Worm (Caenorhabditis elegans) whole organism, late embryonic: Measurements from ENCODE around the gene pcca-1.
A peak's percentile ranks its signal among the peaks of the same experiment; 100 is the strongest.

Source experiments
- C08G9.2 ChIP-seq: sonication (generic microtip); optimal IDR thresholded peaks from 2 replicates; lab custom pipeline; 2016; ENCODE audit warnings: mild to moderate bottlenecking, missing genetic modification characterization, moderate library complexity, missing compliant biosample characterization
- C38D4.7 ChIP-seq: fragments of 200-800 bp; sonication (Bioruptor generic); optimal IDR thresholded peaks from 2 replicates; lab custom pipeline; 2018; ENCODE audit warnings: mild to moderate bottlenecking, missing genetic modification characterization, moderate library complexity, missing compliant biosample characterization
- K09A11.1 ChIP-seq: sonication (generic microtip); optimal IDR thresholded peaks from 2 replicates; lab custom pipeline; 2017; ENCODE audit warnings: antibody characterized with exemption, mild to moderate bottlenecking, missing genetic modification characterization, missing compliant biosample characterization; ENCODE audit not compliant: insufficient read depth
- T23F11.4 ChIP-seq: fragments of 200-800 bp; sonication (Bioruptor generic); optimal IDR thresholded peaks from 2 replicates; lab custom pipeline; 2018; ENCODE audit warnings: mild to moderate bottlenecking, missing genetic modification characterization, missing compliant biosample characterization
- Y22D7AL.16 ChIP-seq: sonication (generic microtip); optimal IDR thresholded peaks from 2 replicates; lab custom pipeline; 2016; ENCODE audit warnings: missing genetic modification characterization, missing compliant biosample characterization
- ahr-1 ChIP-seq: sonication (generic microtip); optimal IDR thresholded peaks from 2 replicates; lab custom pipeline; 2016; ENCODE audit warnings: missing genetic modification characterization, missing compliant biosample characterization
- ama-1 ChIP-seq: fragments of 150-350 bp; optimal IDR thresholded peaks from 2 replicates; lab custom pipeline; 2014
- ceh-14 ChIP-seq: sonication (generic microtip); optimal IDR thresholded peaks from 2 replicates; lab custom pipeline; 2016; ENCODE audit warnings: missing genotype, missing genetic modification characterization, missing compliant biosample characterization
- ceh-18 ChIP-seq: sonication (generic microtip); optimal IDR thresholded peaks from 2 replicates; lab custom pipeline; 2016; ENCODE audit warnings: missing genetic modification characterization, missing compliant biosample characterization
- ceh-19 ChIP-seq: fragments of 200-800 bp; sonication (Bioruptor generic); optimal IDR thresholded peaks from 2 replicates; lab custom pipeline; 2018; ENCODE audit warnings: mild to moderate bottlenecking, missing genetic modification characterization, missing compliant biosample characterization
- ceh-2 ChIP-seq: sonication (generic microtip); optimal IDR thresholded peaks from 2 replicates; lab custom pipeline; 2016; ENCODE audit warnings: missing genotype, missing genetic modification characterization, missing compliant biosample characterization
- ceh-22 ChIP-seq: sonication (generic microtip); optimal IDR thresholded peaks from 2 replicates; lab custom pipeline; 2017; ENCODE audit warnings: missing biosample characterization, missing genetic modification characterization
- ceh-24 ChIP-seq: sonication (generic microtip); optimal IDR thresholded peaks from 2 replicates; lab custom pipeline; 2016; ENCODE audit warnings: mild to moderate bottlenecking, missing genetic modification characterization, missing compliant biosample characterization
- ceh-30 ChIP-seq: fragments of 150-350 bp; optimal IDR thresholded peaks from 2 replicates; lab custom pipeline; 2014; ENCODE audit warnings: missing biosample characterization, missing genetic modification characterization
- ceh-31 ChIP-seq: sonication (generic microtip); optimal IDR thresholded peaks from 2 replicates; lab custom pipeline; 2016; ENCODE audit warnings: missing genetic modification characterization, missing compliant biosample characterization
- ceh-34 ChIP-seq: sonication (generic microtip); optimal IDR thresholded peaks from 2 replicates; lab custom pipeline; 2016; ENCODE audit warnings: mild to moderate bottlenecking, missing genetic modification characterization, missing compliant biosample characterization
- ceh-45 ChIP-seq: fragments of 200-800 bp; sonication (Bioruptor generic); IDR thresholded peaks from 2 replicates; pipeline ENCODE4 v1.3.6; 2022; ENCODE audit warnings: missing genetic modification reagents, missing genetic modification characterization, missing compliant biosample characterization
- ceh-6 ChIP-seq: fragments of 200-800 bp; sonication (Bioruptor generic); optimal IDR thresholded peaks from 2 replicates; lab custom pipeline; 2018; ENCODE audit warnings: mild to moderate bottlenecking, missing genetic modification characterization, missing compliant biosample characterization
- che-1 ChIP-seq: sonication (generic microtip); optimal IDR thresholded peaks from 2 replicates; lab custom pipeline; 2016; ENCODE audit warnings: mild to moderate bottlenecking, missing genetic modification characterization, missing compliant biosample characterization
- dve-1 ChIP-seq: sonication (generic microtip); optimal IDR thresholded peaks from 2 replicates; lab custom pipeline; 2017; ENCODE audit warnings: antibody characterized with exemption, mild to moderate bottlenecking, missing genetic modification characterization, missing compliant biosample characterization
- elt-2 ChIP-seq: sonication (generic microtip); optimal IDR thresholded peaks from 2 replicates; lab custom pipeline; 2016; ENCODE audit warnings: missing genetic modification reagents, missing genetic modification characterization, missing compliant biosample characterization
- elt-4 ChIP-seq: sonication (generic microtip); optimal IDR thresholded peaks from 2 replicates; lab custom pipeline; 2016; ENCODE audit warnings: missing genetic modification characterization, missing compliant biosample characterization
- ets-4 ChIP-seq: sonication (generic microtip); optimal IDR thresholded peaks from 2 replicates; lab custom pipeline; 2016; ENCODE audit warnings: missing genetic modification characterization, missing compliant biosample characterization
- eyg-1 ChIP-seq: sonication (generic microtip); optimal IDR thresholded peaks from 2 replicates; lab custom pipeline; 2016; ENCODE audit warnings: missing genotype, missing genetic modification characterization, missing compliant biosample characterization
- fkh-10 ChIP-seq: fragments of 150-350 bp; optimal IDR thresholded peaks from 2 replicates; lab custom pipeline; 2014; ENCODE audit warnings: missing biosample characterization, missing genetic modification reagents, missing genetic modification characterization
- gmeb-2 ChIP-seq: sonication (generic microtip); optimal IDR thresholded peaks from 2 replicates; lab custom pipeline; 2016; ENCODE audit warnings: missing genetic modification characterization, inconsistent platforms, missing compliant biosample characterization
- hlh-13 ChIP-seq: fragments of 200-800 bp; sonication (Bioruptor generic); optimal IDR thresholded peaks from 2 replicates; lab custom pipeline; 2018; ENCODE audit warnings: mild to moderate bottlenecking, missing genetic modification characterization, missing compliant biosample characterization
- hlh-15 ChIP-seq: sonication (generic microtip); optimal IDR thresholded peaks from 2 replicates; lab custom pipeline; 2016; ENCODE audit warnings: missing genetic modification characterization, missing compliant biosample characterization
- hlh-6 ChIP-seq: sonication (generic microtip); optimal IDR thresholded peaks from 2 replicates; lab custom pipeline; 2016; ENCODE audit warnings: missing genotype, missing genetic modification characterization, missing compliant biosample characterization
- hlh-8 ChIP-seq: sonication (generic microtip); optimal IDR thresholded peaks from 2 replicates; lab custom pipeline; 2016; ENCODE audit warnings: missing genotype, missing genetic modification characterization, missing compliant biosample characterization
- mec-3 ChIP-seq: sonication (generic microtip); optimal IDR thresholded peaks from 2 replicates; lab custom pipeline; 2016; ENCODE audit warnings: borderline replicate concordance, missing genetic modification characterization, missing compliant biosample characterization
- nfya-1 ChIP-seq: sonication (generic microtip); optimal IDR thresholded peaks from 2 replicates; lab custom pipeline; 2017; ENCODE audit warnings: missing genetic modification characterization, mild to moderate bottlenecking, missing compliant biosample characterization, antibody characterized with exemption, moderate library complexity
- nhr-11 ChIP-seq: fragments of 150-350 bp; optimal IDR thresholded peaks from 2 replicates; lab custom pipeline; 2014; ENCODE audit warnings: missing biosample characterization, missing genetic modification characterization
- nhr-232 ChIP-seq: sonication (generic microtip); optimal IDR thresholded peaks from 2 replicates; lab custom pipeline; 2016; ENCODE audit warnings: missing genetic modification characterization, missing compliant biosample characterization
- odd-2 ChIP-seq: sonication (generic microtip); optimal IDR thresholded peaks from 2 replicates; lab custom pipeline; 2017; ENCODE audit warnings: antibody characterized with exemption, mild to moderate bottlenecking, missing genetic modification characterization, missing compliant biosample characterization
- pat-9 ChIP-seq: fragments of 200-800 bp; sonication (Bioruptor generic); optimal IDR thresholded peaks from 2 replicates; lab custom pipeline; 2018; ENCODE audit warnings: mild to moderate bottlenecking, missing genetic modification characterization, moderate library complexity, missing compliant biosample characterization
- pax-1 ChIP-seq: fragments of 150-350 bp; optimal IDR thresholded peaks from 2 replicates; lab custom pipeline; 2014; ENCODE audit warnings: missing biosample characterization, missing genetic modification characterization
- pha-2 ChIP-seq: sonication (generic microtip); optimal IDR thresholded peaks from 2 replicates; lab custom pipeline; 2017; ENCODE audit warnings: mild to moderate bottlenecking, missing genetic modification characterization, missing compliant biosample characterization
- pha-4 ChIP-seq: fragments of 150-350 bp; optimal IDR thresholded peaks from 2 replicates; lab custom pipeline; 2018; ENCODE audit warnings: missing biosample characterization, missing genetic modification reagents, missing genetic modification characterization
- pqm-1 ChIP-seq: sonication (generic microtip); optimal IDR thresholded peaks from 2 replicates; lab custom pipeline; 2016; ENCODE audit warnings: missing genetic modification characterization, missing compliant biosample characterization
- pros-1 ChIP-seq: fragments of 150-350 bp; optimal IDR thresholded peaks from 2 replicates; lab custom pipeline; 2014; ENCODE audit warnings: missing biosample characterization, missing genetic modification reagents, missing genetic modification characterization
- ref-2 ChIP-seq: sonication (generic microtip); optimal IDR thresholded peaks from 2 replicates; lab custom pipeline; 2016; ENCODE audit warnings: missing genetic modification characterization, missing compliant biosample characterization
- rnt-1 ChIP-seq: sonication (generic microtip); optimal IDR thresholded peaks from 2 replicates; lab custom pipeline; 2016; ENCODE audit warnings: missing genetic modification characterization, missing compliant biosample characterization
- sdc-2 ChIP-seq: sonication (generic microtip); optimal IDR thresholded peaks from 2 replicates; lab custom pipeline; 2016; ENCODE audit warnings: missing genotype, missing genetic modification characterization, missing compliant biosample characterization
- sox-4 ChIP-seq: sonication (generic microtip); optimal IDR thresholded peaks from 2 replicates; lab custom pipeline; 2017; ENCODE audit warnings: mild to moderate bottlenecking, missing genetic modification characterization, inconsistent platforms, missing compliant biosample characterization
- syd-9 ChIP-seq: sonication (generic microtip); optimal IDR thresholded peaks from 2 replicates; lab custom pipeline; 2016; ENCODE audit warnings: mild to moderate bottlenecking, missing genetic modification characterization, moderate library complexity, missing compliant biosample characterization
- tbx-2 ChIP-seq: sonication (generic microtip); optimal IDR thresholded peaks from 2 replicates; lab custom pipeline; 2016; ENCODE audit warnings: missing genetic modification characterization, missing compliant biosample characterization
- tbx-7 ChIP-seq: sonication (generic microtip); optimal IDR thresholded peaks from 2 replicates; lab custom pipeline; 2016; ENCODE audit warnings: missing genotype, missing genetic modification characterization, missing compliant biosample characterization
- ttx-3 ChIP-seq: sonication (generic microtip); optimal IDR thresholded peaks from 2 replicates; lab custom pipeline; 2016; ENCODE audit warnings: missing genetic modification reagents, missing genetic modification characterization, missing compliant biosample characterization
- unc-86 ChIP-seq: sonication (generic microtip); optimal IDR thresholded peaks from 2 replicates; lab custom pipeline; 2016; ENCODE audit warnings: missing genetic modification characterization, missing compliant biosample characterization
- zip-5 ChIP-seq: sonication (generic microtip); optimal IDR thresholded peaks from 2 replicates; lab custom pipeline; 2016; ENCODE audit warnings: missing genetic modification characterization, missing compliant biosample characterization

pcca-1 gene

ce11 chrX:7652308-7652707 is 8.5 kb downstream of the pcca-1 start:
- TF ChIP-seq elt-2 (tag; lab: Kevin White, UChicago), result peak; percentile 12
- no peak for TF ChIP-seq tbx-7 (tag; lab: Kevin White, UChicago)
- TF ChIP-seq fkh-10, result no peak
- TF ChIP-seq, all 69 proteins: peak for 1

ce11 chrX:7651219-7651958 is 9.4 kb downstream of the pcca-1 start:
- no peak for TF ChIP-seq C08G9.2 (tag; lab: Kevin White, UChicago)
- peak; percentile 51 for TF ChIP-seq ceh-14
- TF ChIP-seq rnt-1, result peak; percentile 39
- TF ChIP-seq hlh-13, result no peak
- no peak for TF ChIP-seq sox-4 (tag; lab: Kevin White, UChicago)
- TF ChIP-seq nfya-1 (tag; lab: Kevin White, UChicago), result peak; percentile 51
- peak; percentile 68 for TF ChIP-seq ceh-31 (tag; lab: Kevin White, UChicago)
- TF ChIP-seq hlh-8, result no peak
- no peak for TF ChIP-seq dve-1 (tag; lab: Kevin White, UChicago)
- no peak for TF ChIP-seq pat-9 (tag; lab: Kevin White, UChicago)
- TF ChIP-seq odd-2, result no peak
- TF ChIP-seq C38D4.7 (GFP tag; lab: Kevin White, UChicago), result no peak
- TF ChIP-seq ref-2 (tag; lab: Kevin White, UChicago), result no peak
- TF ChIP-seq tbx-7 (tag; lab: Kevin White, UChicago), result no peak
- TF ChIP-seq ceh-22 (tag; lab: Kevin White, UChicago), result no peak
- TF ChIP-seq zip-5 (tag; lab: Kevin White, UChicago), result no peak
- TF ChIP-seq pax-1 (tag; lab: Kevin White, UChicago), result no peak
- peak; percentile 44 for TF ChIP-seq tbx-2 (tag; lab: Kevin White, UChicago)
- TF ChIP-seq pha-2 (tag; lab: Kevin White, UChicago), result peak; percentile 13
- TF ChIP-seq ceh-24, result no peak
- TF ChIP-seq hlh-15, result no peak
- TF ChIP-seq pros-1 (tag; lab: Kevin White, UChicago), result no peak
- no peak for TF ChIP-seq pha-4 (tag; lab: Kevin White, UChicago)
- TF ChIP-seq ceh-34, result peak; percentile 78
- no peak for TF ChIP-seq che-1
- no peak for TF ChIP-seq nhr-11 (tag; lab: Kevin White, UChicago)
- TF ChIP-seq ceh-30 (tag; lab: Kevin White, UChicago), result no peak
- peak; percentile 38 for TF ChIP-seq ceh-18
- TF ChIP-seq elt-4 (tag; lab: Kevin White, UChicago), result no peak
- TF ChIP-seq ceh-45 (GFP tag; lab: Robert Waterston, UW), result no peak
- TF ChIP-seq ama-1 (lab: Kevin White, UChicago), result no peak
- no peak for TF ChIP-seq Y22D7AL.16 (tag; lab: Kevin White, UChicago)
- TF ChIP-seq unc-86, result no peak
- peak; percentile 64 for TF ChIP-seq ceh-19 (GFP tag; lab: Kevin White, UChicago)
- TF ChIP-seq sdc-2 (tag; lab: Kevin White, UChicago), result peak; percentile 70
- TF ChIP-seq T23F11.4, result no peak
- TF ChIP-seq eyg-1, result no peak
- TF ChIP-seq mec-3 (tag; lab: Kevin White, UChicago), result no peak
- TF ChIP-seq ets-4, result no peak
- no peak for TF ChIP-seq ceh-6
- TF ChIP-seq pqm-1, result no peak
- TF ChIP-seq syd-9, result peak; percentile 69
- no peak for TF ChIP-seq nhr-232 (tag; lab: Kevin White, UChicago)
- TF ChIP-seq hlh-6 (tag; lab: Kevin White, UChicago), result peak; percentile 63
- no peak for TF ChIP-seq K09A11.1
- no peak for TF ChIP-seq ahr-1 (tag; lab: Kevin White, UChicago)
- TF ChIP-seq gmeb-2 (tag; lab: Kevin White, UChicago), result no peak
- TF ChIP-seq ceh-2, result peak; percentile 37
- no peak for TF ChIP-seq ttx-3 (tag; lab: Kevin White, UChicago)
